Worm (Caenorhabditis elegans) whole organism, late embryonic: ENCODE data around the gene F13E9.9.

Experiments used
- C08G9.2 ChIP-seq: sonication (generic microtip); optimal IDR thresholded peaks from 2 replicates; lab custom pipeline; 2016; ENCODE audit warnings: mild to moderate bottlenecking, missing genetic modification characterization, moderate library complexity, missing compliant biosample characterization
- F13H6.1 ChIP-seq: sonication (generic microtip); optimal IDR thresholded peaks from 2 replicates; lab custom pipeline; 2016; ENCODE audit warnings: missing genetic modification characterization, missing compliant biosample characterization
- K09A11.1 ChIP-seq: sonication (generic microtip); optimal IDR thresholded peaks from 2 replicates; lab custom pipeline; 2017; ENCODE audit warnings: antibody characterized with exemption, mild to moderate bottlenecking, missing genetic modification characterization, missing compliant biosample characterization; ENCODE audit not compliant: insufficient read depth
- T23F11.4 ChIP-seq: fragments of 200-800 bp; sonication (Bioruptor generic); optimal IDR thresholded peaks from 2 replicates; lab custom pipeline; 2018; ENCODE audit warnings: mild to moderate bottlenecking, missing genetic modification characterization, missing compliant biosample characterization
- ahr-1 ChIP-seq: sonication (generic microtip); optimal IDR thresholded peaks from 2 replicates; lab custom pipeline; 2016; ENCODE audit warnings: missing genetic modification characterization, missing compliant biosample characterization
- ama-1 ChIP-seq: fragments of 150-350 bp; optimal IDR thresholded peaks from 2 replicates; lab custom pipeline; 2014
- ceh-14 ChIP-seq: sonication (generic microtip); optimal IDR thresholded peaks from 2 replicates; lab custom pipeline; 2016; ENCODE audit warnings: missing genotype, missing genetic modification characterization, missing compliant biosample characterization
- ceh-19 ChIP-seq: fragments of 200-800 bp; sonication (Bioruptor generic); optimal IDR thresholded peaks from 2 replicates; lab custom pipeline; 2018; ENCODE audit warnings: mild to moderate bottlenecking, missing genetic modification characterization, missing compliant biosample characterization
- ceh-2 ChIP-seq: sonication (generic microtip); optimal IDR thresholded peaks from 2 replicates; lab custom pipeline; 2016; ENCODE audit warnings: missing genotype, missing genetic modification characterization, missing compliant biosample characterization
- ceh-22 ChIP-seq: sonication (generic microtip); optimal IDR thresholded peaks from 2 replicates; lab custom pipeline; 2017; ENCODE audit warnings: missing biosample characterization, missing genetic modification characterization
- ceh-30 ChIP-seq: fragments of 150-350 bp; optimal IDR thresholded peaks from 2 replicates; lab custom pipeline; 2014; ENCODE audit warnings: missing biosample characterization, missing genetic modification characterization
- ceh-34 ChIP-seq: sonication (generic microtip); optimal IDR thresholded peaks from 2 replicates; lab custom pipeline; 2016; ENCODE audit warnings: mild to moderate bottlenecking, missing genetic modification characterization, missing compliant biosample characterization
- ceh-48 ChIP-seq: sonication (generic microtip); optimal IDR thresholded peaks from 2 replicates; lab custom pipeline; 2016; ENCODE audit warnings: missing genetic modification characterization, inconsistent platforms, missing compliant biosample characterization
- ceh-6 ChIP-seq: fragments of 200-800 bp; sonication (Bioruptor generic); optimal IDR thresholded peaks from 2 replicates; lab custom pipeline; 2018; ENCODE audit warnings: mild to moderate bottlenecking, missing genetic modification characterization, missing compliant biosample characterization
- ceh-9 ChIP-seq: sonication (generic microtip); optimal IDR thresholded peaks from 2 replicates; lab custom pipeline; 2016; ENCODE audit warnings: mild to moderate bottlenecking, missing genetic modification characterization, inconsistent platforms, missing compliant biosample characterization
- che-1 ChIP-seq: sonication (generic microtip); optimal IDR thresholded peaks from 2 replicates; lab custom pipeline; 2016; ENCODE audit warnings: mild to moderate bottlenecking, missing genetic modification characterization, missing compliant biosample characterization
- ets-4 ChIP-seq: sonication (generic microtip); optimal IDR thresholded peaks from 2 replicates; lab custom pipeline; 2016; ENCODE audit warnings: missing genetic modification characterization, missing compliant biosample characterization
- fax-1 ChIP-seq: sonication (generic microtip); optimal IDR thresholded peaks from 2 replicates; lab custom pipeline; 2016; ENCODE audit warnings: missing genotype, missing genetic modification characterization, missing compliant biosample characterization
- fkh-6 ChIP-seq: sonication (generic microtip); optimal IDR thresholded peaks from 2 replicates; lab custom pipeline; 2016; ENCODE audit warnings: missing genetic modification characterization, missing compliant biosample characterization
- gmeb-2 ChIP-seq: sonication (generic microtip); optimal IDR thresholded peaks from 2 replicates; lab custom pipeline; 2016; ENCODE audit warnings: missing genetic modification characterization, inconsistent platforms, missing compliant biosample characterization
- hlh-15 ChIP-seq: sonication (generic microtip); optimal IDR thresholded peaks from 2 replicates; lab custom pipeline; 2016; ENCODE audit warnings: missing genetic modification characterization, missing compliant biosample characterization
- hlh-30 ChIP-seq: sonication (generic microtip); optimal IDR thresholded peaks from 2 replicates; lab custom pipeline; 2017; ENCODE audit warnings: antibody characterized with exemption, missing genetic modification characterization, missing compliant biosample characterization; ENCODE audit not compliant: insufficient read depth
- hlh-6 ChIP-seq: sonication (generic microtip); optimal IDR thresholded peaks from 2 replicates; lab custom pipeline; 2016; ENCODE audit warnings: missing genotype, missing genetic modification characterization, missing compliant biosample characterization
- hlh-8 ChIP-seq: sonication (generic microtip); optimal IDR thresholded peaks from 2 replicates; lab custom pipeline; 2016; ENCODE audit warnings: missing genotype, missing genetic modification characterization, missing compliant biosample characterization
- nhr-11 ChIP-seq: fragments of 150-350 bp; optimal IDR thresholded peaks from 2 replicates; lab custom pipeline; 2014; ENCODE audit warnings: missing biosample characterization, missing genetic modification characterization
- odd-2 ChIP-seq: sonication (generic microtip); optimal IDR thresholded peaks from 2 replicates; lab custom pipeline; 2017; ENCODE audit warnings: antibody characterized with exemption, mild to moderate bottlenecking, missing genetic modification characterization, missing compliant biosample characterization
- pat-9 ChIP-seq: fragments of 200-800 bp; sonication (Bioruptor generic); optimal IDR thresholded peaks from 2 replicates; lab custom pipeline; 2018; ENCODE audit warnings: mild to moderate bottlenecking, missing genetic modification characterization, moderate library complexity, missing compliant biosample characterization
- pha-4 ChIP-seq: fragments of 150-350 bp; optimal IDR thresholded peaks from 2 replicates; lab custom pipeline; 2018; ENCODE audit warnings: missing biosample characterization, missing genetic modification reagents, missing genetic modification characterization
- pqm-1 ChIP-seq: sonication (generic microtip); optimal IDR thresholded peaks from 2 replicates; lab custom pipeline; 2016; ENCODE audit warnings: missing genetic modification characterization, missing compliant biosample characterization
- pros-1 ChIP-seq: fragments of 150-350 bp; optimal IDR thresholded peaks from 2 replicates; lab custom pipeline; 2014; ENCODE audit warnings: missing biosample characterization, missing genetic modification reagents, missing genetic modification characterization
- ref-2 ChIP-seq: sonication (generic microtip); optimal IDR thresholded peaks from 2 replicates; lab custom pipeline; 2016; ENCODE audit warnings: missing genetic modification characterization, missing compliant biosample characterization
- sox-2 ChIP-seq: fragments of 200-800 bp; sonication (Bioruptor generic); IDR thresholded peaks from 2 replicates; pipeline ENCODE4 v1.3.6; 2022; ENCODE audit warnings: missing genetic modification reagents, missing genetic modification characterization, missing compliant biosample characterization
- sox-4 ChIP-seq: sonication (generic microtip); optimal IDR thresholded peaks from 2 replicates; lab custom pipeline; 2017; ENCODE audit warnings: mild to moderate bottlenecking, missing genetic modification characterization, inconsistent platforms, missing compliant biosample characterization
- syd-9 ChIP-seq: sonication (generic microtip); optimal IDR thresholded peaks from 2 replicates; lab custom pipeline; 2016; ENCODE audit warnings: mild to moderate bottlenecking, missing genetic modification characterization, moderate library complexity, missing compliant biosample characterization
- tbx-2 ChIP-seq: sonication (generic microtip); optimal IDR thresholded peaks from 2 replicates; lab custom pipeline; 2016; ENCODE audit warnings: missing genetic modification characterization, missing compliant biosample characterization
- tbx-7 ChIP-seq: sonication (generic microtip); optimal IDR thresholded peaks from 2 replicates; lab custom pipeline; 2016; ENCODE audit warnings: missing genotype, missing genetic modification characterization, missing compliant biosample characterization
- zip-5 ChIP-seq: sonication (generic microtip); optimal IDR thresholded peaks from 2 replicates; lab custom pipeline; 2016; ENCODE audit warnings: missing genetic modification characterization, missing compliant biosample characterization

Gene F13E9.9

DNA sequence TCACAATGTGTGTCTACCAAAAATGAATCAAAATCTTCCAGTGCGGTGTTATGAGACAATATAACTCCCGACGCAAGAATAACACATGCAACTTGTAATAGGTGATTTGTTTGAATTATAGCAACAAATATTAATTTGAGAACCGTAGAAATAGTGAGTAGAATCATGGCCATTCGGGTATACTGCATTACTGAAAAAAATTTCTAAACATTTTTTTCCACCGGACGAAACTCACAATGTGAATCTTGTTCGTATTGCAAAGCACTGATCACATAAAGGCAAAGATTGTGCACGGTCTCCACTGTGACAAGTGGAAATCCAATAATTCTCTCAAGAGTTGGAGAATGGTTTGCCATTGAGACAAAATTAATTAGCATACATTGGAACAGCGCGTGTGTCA, 3.5 kb upstream of the F13E9.9 start:
- TF ChIP-seq fkh-6 = no peak
- TF ChIP-seq pqm-1 (tag; lab: Kevin White, UChicago) = no peak
- no peak for TF ChIP-seq odd-2
- TF ChIP-seq ceh-48 (tag; lab: Kevin White, UChicago) = no peak
- no peak for TF ChIP-seq hlh-8 (tag; lab: Kevin White, UChicago)
- TF ChIP-seq T23F11.4 = no peak
- no peak for TF ChIP-seq K09A11.1 (tag; lab: Kevin White, UChicago)
- TF ChIP-seq pat-9 = no peak
- TF ChIP-seq sox-2 = no peak
- TF ChIP-seq hlh-30 = no peak
- TF ChIP-seq tbx-2 (tag; lab: Kevin White, UChicago) = no peak
- no peak for TF ChIP-seq tbx-7 (tag; lab: Kevin White, UChicago)
- TF ChIP-seq hlh-15 (tag; lab: Kevin White, UChicago) = no peak
- no peak for TF ChIP-seq ceh-19
- no peak for TF ChIP-seq sox-4 (tag; lab: Kevin White, UChicago)
- TF ChIP-seq pros-1 (tag; lab: Kevin White, UChicago) = no peak
- TF ChIP-seq ceh-22 (tag; lab: Kevin White, UChicago) = no peak

DNA sequence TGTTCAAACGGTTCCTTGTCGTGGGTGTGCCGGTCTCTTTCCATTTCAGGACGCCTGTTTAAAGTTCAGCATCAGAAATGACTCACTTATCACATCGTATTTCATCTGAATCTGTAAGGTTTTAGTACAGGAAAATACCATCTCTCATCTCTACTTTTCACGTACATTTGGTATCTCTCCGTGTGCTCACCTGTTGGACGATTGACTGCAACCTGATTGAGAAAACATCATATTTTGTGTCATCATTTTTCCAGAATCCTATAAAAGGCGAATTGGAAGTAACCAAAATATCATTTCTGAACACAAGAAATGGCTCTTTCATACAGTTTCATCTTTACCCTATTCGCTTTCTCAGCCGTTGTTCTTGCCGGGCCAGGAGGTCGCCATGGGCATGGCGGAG, 1.1 kb upstream of the F13E9.9 start, which contains the start of gene srlf-30:
srlf-30 (plus strand) TSS at position 301 of the 400 bp plus-strand sequence.
- no peak for TF ChIP-seq ref-2 (tag; lab: Kevin White, UChicago)
- TF ChIP-seq hlh-8 (tag; lab: Kevin White, UChicago) = no peak
- no peak for TF ChIP-seq pha-4 (tag; lab: Kevin White, UChicago)
- TF ChIP-seq ama-1 = no peak
- no peak for TF ChIP-seq ceh-14 (tag; lab: Kevin White, UChicago)
- TF ChIP-seq F13H6.1 (tag; lab: Kevin White, UChicago) = no peak
- TF ChIP-seq ceh-9 = no peak
- TF ChIP-seq zip-5 (tag; lab: Kevin White, UChicago) = no peak
- TF ChIP-seq tbx-7 (tag; lab: Kevin White, UChicago) = no peak
- no peak for TF ChIP-seq gmeb-2 (tag; lab: Kevin White, UChicago)
- no peak for TF ChIP-seq ceh-48 (tag; lab: Kevin White, UChicago)
- TF ChIP-seq ceh-34 (tag; lab: Kevin White, UChicago) = no peak
- TF ChIP-seq nhr-11 = no peak
- TF ChIP-seq fax-1 (tag; lab: Kevin White, UChicago) = no peak

DNA sequence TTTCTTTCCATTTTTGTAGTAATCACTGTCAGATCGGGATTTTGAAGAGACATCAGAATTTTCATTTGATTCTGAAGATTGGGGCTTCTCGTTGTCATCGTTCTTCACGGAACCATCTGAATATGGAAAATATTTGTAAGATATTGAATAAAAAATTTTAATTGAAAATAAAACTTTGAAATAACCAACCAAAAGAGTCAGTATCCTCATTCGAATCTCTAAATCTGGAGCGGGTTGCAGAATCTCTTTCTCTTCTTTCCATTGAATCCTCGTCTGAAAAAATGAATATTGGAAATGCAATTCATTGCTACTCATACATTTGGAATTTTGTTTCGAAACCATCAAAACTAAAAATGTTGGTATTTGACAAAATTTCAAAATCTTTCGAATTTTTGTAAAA, 831 bp downstream of the F13E9.9 start:
- TF ChIP-seq ceh-30 (tag; lab: Kevin White, UChicago) = no peak
- no peak for TF ChIP-seq tbx-2 (tag; lab: Kevin White, UChicago)
- TF ChIP-seq che-1 (tag; lab: Kevin White, UChicago) = no peak
- TF ChIP-seq tbx-7 (tag; lab: Kevin White, UChicago) = no peak
- no peak for TF ChIP-seq ahr-1 (tag; lab: Kevin White, UChicago)
- no peak for TF ChIP-seq syd-9 (tag; lab: Kevin White, UChicago)
- TF ChIP-seq ceh-6 (GFP tag; lab: Kevin White, UChicago) = no peak
- no peak for TF ChIP-seq C08G9.2 (tag; lab: Kevin White, UChicago)
- TF ChIP-seq pat-9 = no peak

DNA sequence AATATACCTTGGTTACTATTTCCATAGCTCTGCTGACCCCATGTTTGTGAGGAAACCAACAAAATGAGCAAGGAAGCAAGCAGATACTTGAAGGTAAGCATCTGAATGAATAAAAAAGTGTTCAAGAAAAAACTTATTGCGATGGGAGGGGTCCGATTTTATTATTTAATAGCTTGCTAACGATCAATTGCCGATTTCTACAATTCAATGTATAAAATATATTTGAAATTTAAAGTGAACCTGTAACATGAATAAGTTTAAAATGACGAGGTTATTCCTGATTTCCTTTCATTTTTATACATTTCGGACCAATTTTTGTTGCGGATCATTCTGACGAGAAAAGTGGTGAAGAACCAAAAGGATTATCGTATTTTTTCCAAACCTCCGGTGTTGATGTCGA, 2.5 kb downstream of the F13E9.9 start, which contains the start of gene srlf-13:
srlf-13 (minus strand) TSS at position 101 of the 400 bp plus-strand sequence.
- TF ChIP-seq hlh-6 (tag; lab: Kevin White, UChicago) = no peak
- TF ChIP-seq, all 69 proteins: peak for 0

DNA sequence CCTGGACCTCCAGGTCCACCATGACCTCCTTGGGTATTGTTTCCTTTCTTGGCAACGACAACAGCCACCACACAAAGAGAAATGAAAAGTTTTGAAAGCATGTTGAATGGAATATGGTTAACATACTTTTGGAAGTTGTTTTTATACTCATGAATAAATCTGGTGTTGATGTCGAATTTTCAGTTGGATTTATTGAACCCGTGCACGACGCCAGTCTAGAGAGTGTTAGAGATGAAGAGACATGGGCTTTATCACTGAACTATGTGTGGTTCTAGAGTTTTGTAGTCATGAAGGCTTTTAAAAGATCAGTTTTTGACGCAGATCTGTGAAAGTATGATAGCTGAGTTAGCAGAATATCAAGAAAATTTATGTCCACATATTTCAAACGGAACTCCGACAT, 4.7 kb downstream of the F13E9.9 start, which contains the start of gene srlf-14:
srlf-14 (minus strand) TSS at position 101 of the 400 bp plus-strand sequence.
- TF ChIP-seq ceh-48 (tag; lab: Kevin White, UChicago) = no peak
- no peak for TF ChIP-seq zip-5 (tag; lab: Kevin White, UChicago)
- TF ChIP-seq ceh-2 (tag; lab: Kevin White, UChicago) = no peak
- TF ChIP-seq odd-2 = no peak
- no peak for TF ChIP-seq ets-4 (tag; lab: Kevin White, UChicago)
